Fruit fly (Drosophila melanogaster) whole organism: ENCODE data around the gene CG32847.

Experiments
- CG8478 ChIP-seq: fragments of >200 bp; optimal IDR thresholded peaks from 2 replicates; lab custom pipeline; 2018; ENCODE audit warnings: inconsistent platforms
- Dll ChIP-seq: fragments of >200 bp; optimal IDR thresholded peaks from 2 replicates; lab custom pipeline; 2017
- EcR ChIP-seq, 2 experiments: fragments of >200 bp; optimal IDR thresholded peaks; 2 replicates each; lab custom pipeline; 2017; ENCODE audit warnings: missing biosample characterization in 2 of 2, missing genetic modification characterization in 2 of 2, missing genetic modification reagents in 2 of 2
- pan ChIP-seq: fragments of >200 bp; optimal IDR thresholded peaks from 2 replicates; lab custom pipeline; 2017
- psq ChIP-seq: fragments of >200 bp; optimal IDR thresholded peaks from 2 replicates; lab custom pipeline; 2017
- usp ChIP-seq: fragments of >200 bp; optimal IDR thresholded peaks from 2 replicates; lab custom pipeline; 2017; ENCODE audit warnings: missing biosample characterization, missing genetic modification characterization, mixed read lengths

dm6 chr3L:15107776-15108379 lies 13.5 kb upstream of the CG32847 start:
- no peak for TF ChIP-seq CG8478
- TF ChIP-seq Dll (lab: Kevin White, UChicago), result no peak
- TF ChIP-seq usp (GFP tag; lab: Kevin White, UChicago), result no peak
- TF ChIP-seq psq (lab: Kevin White, UChicago), result no peak
- TF ChIP-seq pan (lab: Kevin White, UChicago), result peak; percentile 53
- no peak for TF ChIP-seq EcR (GFP tag; optimal IDR thresholded peaks at IDR 0.05; lab: Kevin White, UChicago)
